Fruit fly (Drosophila melanogaster): Measurements from ENCODE around the gene CG14408.

CG14408 gene

dm6 chrX:14848755-14849354, 17.0 kb upstream of the CG14408 start, which contains the start of gene CG9522 (continued):
- TF ChIP-seq Atf6 (GFP tag; IDR thresholded peaks at IDR 0.05), result peak; percentile 80
- TF ChIP-seq Poxn (GFP tag; IDR thresholded peaks at IDR 0.05), result no peak
- TF ChIP-seq hth (optimal IDR thresholded peaks at IDR 0.05), result no peak
- TF ChIP-seq Rx (GFP tag; IDR thresholded peaks at IDR 0.05), result 0 out of 2 replicates have a peak, but pooled peaks have one; percentile 18
- TF ChIP-seq CG9817 (tag; optimal IDR thresholded peaks at IDR 0.05), result peak; percentile 49
- TF ChIP-seq danr (GFP tag; IDR thresholded peaks at IDR 0.05), result peak; percentile 49; the same call in 1 of the 2 replicates
- TF ChIP-seq dimm (GFP tag; IDR thresholded peaks at IDR 0.05), result 0 out of 2 replicates have a peak, but pooled peaks have one; percentile 40
- peak; percentile 11 for TF ChIP-seq crc (GFP tag; optimal IDR thresholded peaks at IDR 0.05)
- peak; percentile 20 for TF ChIP-seq ERR (GFP tag; optimal IDR thresholded peaks at IDR 0.05)
- peak; percentile 7 for TF ChIP-seq CG13624 (GFP tag; optimal IDR thresholded peaks at IDR 0.05)
- no peak for TF ChIP-seq Scr (GFP tag; IDR thresholded peaks at IDR 0.05; ENCODE audit: partially characterized antibody)
- TF ChIP-seq CG15269 (tag; optimal IDR thresholded peaks at IDR 0.05), result peak; percentile 76
- no peak for TF ChIP-seq CG8478 (optimal IDR thresholded peaks at IDR 0.05)
- TF ChIP-seq CG2202 (tag; optimal IDR thresholded peaks at IDR 0.05), result peak; percentile 62
- peak; percentile 79 for TF ChIP-seq CG10959 (GFP tag; IDR thresholded peaks at IDR 0.05)
- TF ChIP-seq CoRest (tag; optimal IDR thresholded peaks at IDR 0.05), result peak; percentile 52
- TF ChIP-seq CG18476 (GFP tag; optimal IDR thresholded peaks at IDR 0.05), result peak; percentile 35
- TF ChIP-seq CG6254 (GFP tag; optimal IDR thresholded peaks at IDR 0.05), result peak; percentile 85
- TF ChIP-seq CG10274 (GFP tag; optimal IDR thresholded peaks at IDR 0.05), result no peak
- TF ChIP-seq NfI (GFP tag; optimal IDR thresholded peaks at IDR 0.05), result peak; percentile 46
- TF ChIP-seq CG6791 (GFP tag; IDR thresholded peaks at IDR 0.05; ENCODE audit: partially characterized antibody), result 0 out of 3 replicates have a peak, but pooled peaks have one; percentile 15
- TF ChIP-seq stc (GFP tag; IDR thresholded peaks at IDR 0.05), result peak; percentile 36; the same call in 1 of the 2 replicates
- peak; percentile 62; the same call in 1 of the 3 replicates for TF ChIP-seq CG34422 (GFP tag; IDR thresholded peaks at IDR 0.05)
- peak; percentile 67; the same call in 2 of the 3 replicates for TF ChIP-seq gce (GFP tag; IDR thresholded peaks at IDR 0.05)
- TF ChIP-seq CG17568 (GFP tag; optimal IDR thresholded peaks at IDR 0.05), result peak; percentile 42
- peak; percentile 68 for TF ChIP-seq CG18262 (tag; optimal IDR thresholded peaks at IDR 0.05)
- 0 out of 2 replicates have a peak, but pooled peaks have one; percentile 32 for TF ChIP-seq CG31224 (GFP tag; IDR thresholded peaks at IDR 0.05)
- no peak for TF ChIP-seq Hr39 (optimal IDR thresholded peaks at IDR 0.05)
- TF ChIP-seq klu (GFP tag; IDR thresholded peaks at IDR 0.05), result peak; percentile 53
- no peak for TF ChIP-seq kni (GFP tag; optimal IDR thresholded peaks at IDR 0.05)
- peak; percentile 28 for TF ChIP-seq Max (GFP tag; optimal IDR thresholded peaks at IDR 0.05)
- no peak for TF ChIP-seq prd (optimal IDR thresholded peaks at IDR 0.05)
- peak; percentile 74 for TF ChIP-seq prd (GFP tag; IDR thresholded peaks at IDR 0.05)
- TF ChIP-seq pum (GFP tag; optimal IDR thresholded peaks at IDR 0.05), result peak; percentile 29
- peak; percentile 79 for TF ChIP-seq fd96Cb (tag; optimal IDR thresholded peaks at IDR 0.05)
- peak; percentile 49 for TF ChIP-seq CG17802 (tag; optimal IDR thresholded peaks at IDR 0.05)
- TF ChIP-seq CG4282 (GFP tag; optimal IDR thresholded peaks at IDR 0.05), result no peak
- TF ChIP-seq CG13424 (tag; optimal IDR thresholded peaks at IDR 0.05), result peak; percentile 77
- TF ChIP-seq CG8290 (GFP tag; optimal IDR thresholded peaks at IDR 0.05), result peak; percentile 23
- no peak for TF ChIP-seq CG8290 (tag; optimal IDR thresholded peaks at IDR 0.05)
- peak; percentile 18 for TF ChIP-seq CG8944 (GFP tag; optimal IDR thresholded peaks at IDR 0.05)
- peak; percentile 36 for TF ChIP-seq CG6683 (GFP tag; optimal IDR thresholded peaks at IDR 0.05)
- peak; percentile 91 for TF ChIP-seq ci (GFP tag; IDR thresholded peaks at IDR 0.05)
- TF ChIP-seq CG10267 (tag; optimal IDR thresholded peaks at IDR 0.05), result peak; percentile 72
- TF ChIP-seq Antp (GFP tag; optimal IDR thresholded peaks at IDR 0.05), result peak; percentile 4
- peak; percentile 19 for TF ChIP-seq Bteb2 (GFP tag; optimal IDR thresholded peaks at IDR 0.05)
- TF ChIP-seq jumu (GFP tag; optimal IDR thresholded peaks at IDR 0.05), result peak; percentile 41
- TF ChIP-seq esg (GFP tag; conservative IDR thresholded peaks at IDR 0.05), result peak; percentile 68
- TF ChIP-seq Ets65A (GFP tag), result no peak
- peak; percentile 54 for TF ChIP-seq HHEX (GFP tag; optimal IDR thresholded peaks at IDR 0.05)
- no peak for TF ChIP-seq HLHmδ (GFP tag; optimal IDR thresholded peaks at IDR 0.05)

Data from whole organism, embryonic.